Worm (Caenorhabditis elegans) whole organism, L4 larva: ENCODE results near the gene sdz-28.

Experiments used
- R02D3.7 ChIP-seq: fragments of 150-350 bp; sonication (generic microtip); optimal IDR thresholded peaks from 3 replicates; lab custom pipeline; 2014; ENCODE audit warnings: missing biosample characterization, missing genetic modification characterization
- Y5F2A.4 ChIP-seq: fragments of 200-800 bp; sonication (Bioruptor generic); optimal IDR thresholded peaks from 2 replicates; lab custom pipeline; 2018; ENCODE audit warnings: mild to moderate bottlenecking, missing genetic modification characterization, missing compliant biosample characterization
- Y75B8A.6 ChIP-seq: fragments of 200-800 bp; sonication (Bioruptor generic); IDR thresholded peaks from 2 replicates; pipeline ENCODE4 v1.3.6; 2022; ENCODE audit warnings: missing genetic modification reagents, missing genetic modification characterization, missing compliant biosample characterization
- ama-1 ChIP-seq: fragments of 150-350 bp; optimal IDR thresholded peaks from 2 replicates; lab custom pipeline; 2014; ENCODE audit warnings: inconsistent platforms, mixed read lengths
- attf-4 ChIP-seq: sonication (generic microtip); optimal IDR thresholded peaks from 3 replicates; lab custom pipeline; 2017; ENCODE audit warnings: missing biosample characterization, missing genetic modification characterization
- ceh-32 ChIP-seq: sonication (generic microtip); optimal IDR thresholded peaks from 2 replicates; lab custom pipeline; 2016; ENCODE audit warnings: mild to moderate bottlenecking, missing genetic modification characterization, missing compliant biosample characterization; ENCODE audit not compliant: poor library complexity
- ceh-62 ChIP-seq: sonication (generic microtip); optimal IDR thresholded peaks from 2 replicates; lab custom pipeline; 2017; ENCODE audit warnings: missing biosample characterization, missing genetic modification characterization
- daf-16 ChIP-seq, 3 experiments: sonication (generic microtip); optimal IDR thresholded peaks; 2 replicates each; lab custom pipeline; 2016 to 2017; ENCODE audit warnings: missing genetic modification characterization in 3 of 3, missing genetic modification reagents in 3 of 3, mild to moderate bottlenecking in 2 of 3, missing compliant biosample characterization in 2 of 3, missing biosample characterization in 1 of 3, moderate library complexity in 1 of 3
- dmd-6 ChIP-seq: fragments of 200-800 bp; sonication (Bioruptor generic); IDR thresholded peaks from 2 replicates; pipeline ENCODE4 v1.3.6; 2022; ENCODE audit warnings: missing genetic modification reagents, missing genetic modification characterization, missing compliant biosample characterization
- dmd-9 ChIP-seq: fragments of 200-800 bp; sonication (Bioruptor generic); IDR thresholded peaks from 2 replicates; pipeline ENCODE4 v1.3.6; 2022; ENCODE audit warnings: missing genetic modification reagents, missing genetic modification characterization, missing compliant biosample characterization
- fos-1 ChIP-seq: fragments of 150-350 bp; optimal IDR thresholded peaks from 2 replicates; lab custom pipeline; 2014; ENCODE audit warnings: missing biosample characterization, missing genetic modification characterization
- gei-8 ChIP-seq: fragments of 200-800 bp; sonication (Bioruptor generic); optimal IDR thresholded peaks from 2 replicates; lab custom pipeline; 2018; ENCODE audit warnings: mild to moderate bottlenecking, missing genetic modification characterization, missing compliant biosample characterization
- hlh-11 ChIP-seq: fragments of 200-800 bp; sonication (Bioruptor generic); optimal IDR thresholded peaks from 2 replicates; lab custom pipeline; 2018; ENCODE audit warnings: mild to moderate bottlenecking, missing genetic modification characterization, missing compliant biosample characterization
- hlh-30 ChIP-seq: sonication (generic microtip); optimal IDR thresholded peaks from 2 replicates; lab custom pipeline; 2017; ENCODE audit warnings: antibody characterized with exemption, mild to moderate bottlenecking, missing genetic modification characterization, missing compliant biosample characterization; ENCODE audit not compliant: insufficient read depth
- lim-7 ChIP-seq: fragments of 200-800 bp; sonication (Bioruptor generic); IDR thresholded peaks from 2 replicates; pipeline ENCODE4 v1.3.6; 2022; ENCODE audit warnings: missing genetic modification characterization, missing compliant biosample characterization
- lin-13 ChIP-seq: fragments of 150-350 bp; optimal IDR thresholded peaks from 2 replicates; lab custom pipeline; 2014; ENCODE audit warnings: missing biosample characterization, missing genetic modification reagents, missing genetic modification characterization
- lin-15B ChIP-seq: fragments of 150-350 bp; sonication (generic microtip); optimal IDR thresholded peaks from 3 replicates; lab custom pipeline; 2014; ENCODE audit warnings: missing biosample characterization, missing genetic modification characterization
- lsy-2 ChIP-seq, 2 experiments: fragments of 150-350 bp in 1 of 2; sonication (generic microtip) in 1 of 2; optimal IDR thresholded peaks; 2 replicates each; lab custom pipeline; 2014 to 2017; ENCODE audit warnings: missing biosample characterization in 2 of 2, missing genetic modification characterization in 2 of 2
- madf-9 ChIP-seq: fragments of 200-800 bp; sonication (Bioruptor generic); conservative IDR thresholded peaks from 2 replicates; pipeline ENCODE4 v1.3.6; 2022; ENCODE audit warnings: missing genetic modification reagents, missing genetic modification characterization, missing compliant biosample characterization
- mdl-1 ChIP-seq, 2 experiments: fragments of 150-350 bp in 1 of 2; sonication (generic microtip) in 1 of 2; optimal IDR thresholded peaks; 2 replicates each; lab custom pipeline; 2014 to 2017; ENCODE audit warnings: missing biosample characterization in 2 of 2, missing genetic modification characterization in 2 of 2
- mep-1 ChIP-seq: fragments of 150-350 bp; sonication (generic microtip); optimal IDR thresholded peaks from 3 replicates; lab custom pipeline; 2014; ENCODE audit warnings: missing biosample characterization, missing genetic modification characterization
- mxl-2 ChIP-seq: fragments of 200-800 bp; sonication (Bioruptor generic); conservative IDR thresholded peaks from 2 replicates; pipeline ENCODE4 v1.3.6; 2022; ENCODE audit warnings: missing genetic modification reagents, missing genetic modification characterization, missing compliant biosample characterization
- nhr-237 ChIP-seq: sonication (generic microtip); optimal IDR thresholded peaks from 2 replicates; lab custom pipeline; 2017; ENCODE audit warnings: missing biosample characterization, missing genetic modification characterization
- nhr-28 ChIP-seq: fragments of 150-350 bp; optimal IDR thresholded peaks from 2 replicates; lab custom pipeline; 2014; ENCODE audit warnings: missing biosample characterization, missing genetic modification characterization
- nhr-41 ChIP-seq: fragments of 200-800 bp; sonication (Bioruptor generic); IDR thresholded peaks from 2 replicates; pipeline ENCODE4 v1.3.6; 2022; ENCODE audit warnings: missing genetic modification reagents, missing genetic modification characterization, missing compliant biosample characterization
- nhr-76 ChIP-seq: fragments of 150-350 bp; optimal IDR thresholded peaks from 2 replicates; lab custom pipeline; 2014; ENCODE audit warnings: missing biosample characterization, missing genetic modification characterization
- pha-4 ChIP-seq, 2 experiments: fragments of 150-350 bp in 1 of 2; fragments of 200-800 bp in 1 of 2; sonication (Bioruptor generic) in 1 of 2; IDR thresholded peaks in 1 of 2; optimal IDR thresholded peaks in 1 of 2; 2 replicates each; pipeline versions ENCODE4 v1.3.6 to Lab custom; 2014 to 2022; ENCODE audit warnings: missing genetic modification characterization in 2 of 2, missing genetic modification reagents in 2 of 2, missing biosample characterization in 1 of 2, missing compliant biosample characterization in 1 of 2
- php-3 ChIP-seq: fragments of 200-800 bp; sonication (Bioruptor generic); IDR thresholded peaks from 2 replicates; pipeline ENCODE4 v1.3.6; 2022; ENCODE audit warnings: missing genetic modification reagents, missing genetic modification characterization, missing compliant biosample characterization
- pqm-1 ChIP-seq: sonication (generic microtip); optimal IDR thresholded peaks from 2 replicates; lab custom pipeline; 2017; ENCODE audit warnings: missing biosample characterization, missing genetic modification characterization
- sdz-12 ChIP-seq: fragments of 200-800 bp; sonication (Bioruptor generic); optimal IDR thresholded peaks from 2 replicates; lab custom pipeline; 2018; ENCODE audit warnings: mild to moderate bottlenecking, missing genetic modification characterization, missing compliant biosample characterization
- snpc-1.2 ChIP-seq: fragments of 200-800 bp; sonication (Bioruptor generic); IDR thresholded peaks from 2 replicates; pipeline ENCODE4 v1.3.6; 2022; ENCODE audit warnings: missing genetic modification reagents, missing genetic modification characterization, missing compliant biosample characterization
- snpc-4 ChIP-seq: fragments of 150-350 bp; optimal IDR thresholded peaks from 2 replicates; lab custom pipeline; 2014; ENCODE audit warnings: missing biosample characterization, missing genetic modification characterization
- spr-1 ChIP-seq: sonication (generic microtip); optimal IDR thresholded peaks from 2 replicates; lab custom pipeline; 2016; ENCODE audit warnings: mild to moderate bottlenecking, missing genetic modification characterization, missing compliant biosample characterization
- tag-97 ChIP-seq: fragments of 200-800 bp; sonication (Bioruptor generic); IDR thresholded peaks from 2 replicates; pipeline ENCODE4 v1.3.6; 2022; ENCODE audit warnings: missing genetic modification characterization, missing compliant biosample characterization
- tra-1 ChIP-seq: fragments of 200-800 bp; sonication (Bioruptor generic); IDR thresholded peaks from 2 replicates; pipeline ENCODE4 v1.3.6; 2022; ENCODE audit warnings: missing genetic modification reagents, missing genetic modification characterization, missing compliant biosample characterization
- unc-62 ChIP-seq, 3 experiments: fragments of 150-350 bp in 1 of 3; sonication (generic microtip); optimal IDR thresholded peaks in 2 of 3; peaks in 1 of 3; 1 replicate in 1 of 3; 2 replicates in 2 of 3; lab custom pipeline; 2014 to 2017; ENCODE audit warnings: missing biosample characterization in 3 of 3, missing genetic modification characterization in 3 of 3, missing genetic modification reagents in 3 of 3, missing genotype in 1 of 3
- zag-1 ChIP-seq: fragments of 150-350 bp; optimal IDR thresholded peaks from 2 replicates; lab custom pipeline; 2014; ENCODE audit warnings: missing biosample characterization, missing genetic modification characterization
- zfp-3 ChIP-seq: fragments of 200-800 bp; sonication (Bioruptor generic); conservative IDR thresholded peaks from 2 replicates; pipeline ENCODE4 v1.3.6; 2022; ENCODE audit warnings: missing genetic modification reagents, missing genetic modification characterization, missing compliant biosample characterization

Gene sdz-28

DNA sequence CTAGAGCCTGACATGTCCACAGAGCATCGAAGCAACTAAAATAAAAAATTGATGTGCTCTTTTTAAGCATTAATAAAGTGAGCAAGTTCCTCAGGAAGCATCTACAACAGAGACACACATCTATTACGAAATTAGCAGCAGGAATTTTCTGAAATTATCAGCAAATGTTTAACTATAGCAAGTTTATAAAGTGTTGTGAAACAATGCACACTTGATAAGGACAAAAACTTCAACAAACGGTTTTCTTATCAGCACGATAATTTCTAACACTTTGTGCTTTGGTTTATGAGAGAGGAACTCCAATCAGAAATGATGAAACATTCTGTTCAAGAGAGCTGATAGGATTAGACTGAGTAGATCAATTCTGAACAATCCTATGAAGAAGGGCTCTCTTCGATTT lies 40.3 kb upstream of the sdz-28 start, which contains the start of gene trpl-5 (continued):
- TF ChIP-seq ceh-62 (tag; lab: Kevin White, UChicago) (no peak), nhr-76 (tag; lab: Kevin White, UChicago) (no peak), nhr-28 (tag; lab: Kevin White, UChicago) (peak; percentile 82), fos-1 (tag; lab: Kevin White, UChicago) (no peak), Y5F2A.4 (GFP tag; lab: Kevin White, UChicago) (no peak), ama-1 (lab: Kevin White, UChicago) (no peak), php-3 (GFP tag; lab: Robert Waterston, UW) (peak; percentile 44; the same call in 1 of the 2 replicates), tag-97 (GFP tag; lab: Robert Waterston, UW) (no peak), pha-4 (GFP tag; IDR thresholded peaks at IDR 0.05; lab: Robert Waterston, UW) (no peak), pha-4 (tag; optimal IDR thresholded peaks at IDR 0.05; lab: Kevin White, UChicago) (no peak), lin-13 (no peak), Y75B8A.6 (GFP tag; lab: Robert Waterston, UW) (no peak), lsy-2 (tag; optimal IDR thresholded peaks at IDR 0.05; lab: Kevin White, UChicago) (no peak), madf-9 (no peak), dmd-9 (GFP tag; lab: Robert Waterston, UW) (no peak), dmd-6 (peak; percentile 70), spr-1 (tag; lab: Kevin White, UChicago) (no peak), gei-8 (GFP tag; lab: Kevin White, UChicago) (no peak), snpc-1.2 (GFP tag; lab: Robert Waterston, UW) (no peak), sdz-12 (GFP tag; lab: Kevin White, UChicago) (no peak), zag-1 (tag; lab: Kevin White, UChicago) (no peak), mxl-2 (GFP tag; lab: Robert Waterston, UW) (no peak), pqm-1 (tag; lab: Kevin White, UChicago) (peak; percentile 99), ceh-32 (no peak), R02D3.7 (tag; lab: Kevin White, UChicago) (no peak), mdl-1 (tag; optimal IDR thresholded peaks at IDR 0.05; lab: Kevin White, UChicago) (no peak), tra-1 (GFP tag; lab: Robert Waterston, UW) (no peak), hlh-11 (tag; lab: Kevin White, UChicago) (peak; percentile 43), zfp-3 (GFP tag; lab: Robert Waterston, UW) (no peak), hlh-30 (no peak), lin-15B (tag; lab: Kevin White, UChicago) (no peak), daf-16 (GFP tag; optimal IDR thresholded peaks at IDR 0.05; lab: Kevin White, UChicago) (no peak), daf-16 (tag; optimal IDR thresholded peaks at IDR 0.05; lab: Kevin White, UChicago) (no peak)

- TF ChIP-seq lim-7 (GFP tag; lab: Robert Waterston, UW) (no peak), nhr-41 (no peak), attf-4 (tag; lab: Kevin White, UChicago) (no peak), nhr-237 (tag; lab: Kevin White, UChicago) (no peak), dmd-6 (no peak), unc-62 (GFP tag; optimal IDR thresholded peaks at IDR 0.05 in 1 of 2; lab: Kevin White, UChicago) (peak in 1 of 2 experiments; percentile 11), unc-62 (tag; optimal IDR thresholded peaks at IDR 0.05; lab: Kevin White, UChicago) (no peak), mep-1 (tag; lab: Kevin White, UChicago) (no peak), lin-15B (tag; lab: Kevin White, UChicago) (no peak), snpc-4 (tag; lab: Kevin White, UChicago) (no peak)
Observed at ce11 chrII:2091972-2092371, 38.9 kb upstream of the sdz-28 start, which contains the start of gene T16A1.10. Gene T16A1.10, minus strand, starts transcription at chrII:2092094.
